Worm (Caenorhabditis elegans) whole organism, young adult: ENCODE measurements around the gene srv-30.
"Not testable (repeated sequence)": the region's sequence is repeated elsewhere in the genome, so short reads cannot be mapped to it uniquely, and the experiment has no call there.

Experiments used
- B0261.1 ChIP-seq: sonication (generic microtip); optimal IDR thresholded peaks from 2 replicates; lab custom pipeline; 2016; ENCODE audit warnings: mild to moderate bottlenecking, missing genetic modification characterization, moderate library complexity, missing compliant biosample characterization
- C17E4.6 ChIP-seq: fragments of 200-800 bp; sonication (Bioruptor generic); IDR thresholded peaks from 2 replicates; pipeline ENCODE4 v1.3.6; 2022; ENCODE audit warnings: missing genetic modification reagents, missing genetic modification characterization, missing compliant biosample characterization
- F22D6.2 ChIP-seq: sonication (generic microtip); optimal IDR thresholded peaks from 2 replicates; lab custom pipeline; 2016; ENCODE audit warnings: mild to moderate bottlenecking, missing genetic modification characterization, missing compliant biosample characterization
- F37B4.10 ChIP-seq: fragments of 200-800 bp; sonication (Bioruptor generic); IDR thresholded peaks from 2 replicates; pipeline ENCODE4 v1.3.6; 2022; ENCODE audit warnings: missing genetic modification characterization, missing compliant biosample characterization
- F57C9.4 ChIP-seq: sonication (generic microtip); optimal IDR thresholded peaks from 2 replicates; lab custom pipeline; 2017; ENCODE audit warnings: mild to moderate bottlenecking, missing genetic modification characterization, missing compliant biosample characterization
- Y56A3A.18 ChIP-seq: fragments of 200-800 bp; sonication (Bioruptor generic); IDR thresholded peaks from 2 replicates; pipeline ENCODE4 v1.3.6; 2022; ENCODE audit warnings: missing genetic modification reagents, missing genetic modification characterization, missing compliant biosample characterization
- Y79H2A.3 ChIP-seq: fragments of 200-800 bp; sonication (Bioruptor generic); conservative IDR thresholded peaks from 2 replicates; pipeline ENCODE4 v1.3.6; 2022; ENCODE audit warnings: missing genetic modification reagents, missing genetic modification characterization, missing compliant biosample characterization
- aptf-2 ChIP-seq: fragments of 200-800 bp; sonication (Bioruptor generic); conservative IDR thresholded peaks from 2 replicates; pipeline ENCODE4 v1.3.6; 2022; ENCODE audit warnings: missing genetic modification reagents, missing genetic modification characterization, missing compliant biosample characterization
- atf-7 ChIP-seq: sonication (generic microtip); optimal IDR thresholded peaks from 2 replicates; lab custom pipeline; 2017; ENCODE audit warnings: mild to moderate bottlenecking, missing genetic modification characterization, missing compliant biosample characterization
- attf-5 ChIP-seq: fragments of 200-800 bp; sonication (Bioruptor generic); optimal IDR thresholded peaks from 2 replicates; lab custom pipeline; 2018; ENCODE audit warnings: mild to moderate bottlenecking, missing genetic modification characterization, missing compliant biosample characterization
- bed-1 ChIP-seq: fragments of 200-800 bp; sonication (Bioruptor generic); IDR thresholded peaks from 2 replicates; pipeline ENCODE4 v1.3.6; 2022; ENCODE audit warnings: missing genetic modification reagents, missing genetic modification characterization, missing compliant biosample characterization
- dpl-1 ChIP-seq: fragments of 150-350 bp; optimal IDR thresholded peaks from 2 replicates; lab custom pipeline; 2014; ENCODE audit warnings: missing biosample characterization, missing genetic modification reagents, missing genetic modification characterization
- efl-1 ChIP-seq: fragments of 150-350 bp; optimal IDR thresholded peaks from 2 replicates; lab custom pipeline; 2014; ENCODE audit warnings: missing biosample characterization, missing genetic modification reagents, missing genetic modification characterization
- egl-44 ChIP-seq: fragments of 200-800 bp; sonication (Bioruptor generic); IDR thresholded peaks from 2 replicates; pipeline ENCODE4 v1.3.6; 2022; ENCODE audit warnings: missing genetic modification reagents, missing genetic modification characterization, missing compliant biosample characterization
- fkh-3 ChIP-seq: sonication (generic microtip); optimal IDR thresholded peaks from 2 replicates; lab custom pipeline; 2016; ENCODE audit warnings: mild to moderate bottlenecking, missing genetic modification characterization, missing compliant biosample characterization
- hlh-26 ChIP-seq: fragments of 200-800 bp; sonication (Bioruptor generic); conservative IDR thresholded peaks from 2 replicates; pipeline ENCODE4 v1.3.6; 2022; ENCODE audit warnings: missing genetic modification reagents, missing genetic modification characterization, missing compliant biosample characterization
- hmg-1.2 ChIP-seq: fragments of 200-800 bp; sonication (Bioruptor generic); IDR thresholded peaks from 2 replicates; pipeline ENCODE4 v1.3.6; 2022; ENCODE audit warnings: missing genetic modification reagents, missing genetic modification characterization, missing compliant biosample characterization
- lin-26 ChIP-seq: fragments of 200-800 bp; sonication (Bioruptor generic); IDR thresholded peaks from 2 replicates; pipeline ENCODE4 v1.3.6; 2022; ENCODE audit warnings: missing genetic modification reagents, missing genetic modification characterization, missing compliant biosample characterization
- lin-40 ChIP-seq: sonication (generic microtip); optimal IDR thresholded peaks from 2 replicates; lab custom pipeline; 2016; ENCODE audit warnings: missing genetic modification characterization, mild to moderate bottlenecking, missing compliant biosample characterization, missing genotype, missing genetic modification reagents
- lsl-1 ChIP-seq: fragments of 200-800 bp; sonication (Bioruptor generic); optimal IDR thresholded peaks from 2 replicates; lab custom pipeline; 2018; ENCODE audit warnings: mild to moderate bottlenecking, missing genetic modification characterization, moderate library complexity, missing compliant biosample characterization
- lsy-27 ChIP-seq: sonication (generic microtip); optimal IDR thresholded peaks from 2 replicates; lab custom pipeline; 2017; ENCODE audit warnings: missing genetic modification characterization, mild to moderate bottlenecking, missing compliant biosample characterization, antibody characterized with exemption, missing genotype, borderline replicate concordance; ENCODE audit not compliant: insufficient read depth
- madf-10 ChIP-seq: sonication (generic microtip); optimal IDR thresholded peaks from 2 replicates; lab custom pipeline; 2016; ENCODE audit warnings: mild to moderate bottlenecking, missing genetic modification characterization, missing compliant biosample characterization
- madf-3 ChIP-seq: fragments of 200-800 bp; sonication (Bioruptor generic); IDR thresholded peaks from 2 replicates; pipeline ENCODE4 v1.3.6; 2022; ENCODE audit warnings: missing genetic modification reagents, missing genetic modification characterization, missing compliant biosample characterization
- mcd-1 ChIP-seq: fragments of 200-800 bp; sonication (Bioruptor generic); IDR thresholded peaks from 2 replicates; pipeline ENCODE4 v1.3.6; 2022; ENCODE audit warnings: missing genetic modification reagents, missing genetic modification characterization, missing compliant biosample characterization
- mes-4 ChIP-seq: sonication (generic microtip); optimal IDR thresholded peaks from 2 replicates; lab custom pipeline; 2016; ENCODE audit warnings: missing genotype, missing genetic modification characterization, missing compliant biosample characterization
- nhr-27 ChIP-seq: fragments of 200-800 bp; sonication (Bioruptor generic); optimal IDR thresholded peaks from 2 replicates; lab custom pipeline; 2018; ENCODE audit warnings: mild to moderate bottlenecking, missing genetic modification characterization, moderate library complexity, missing compliant biosample characterization
- nhr-80 ChIP-seq: sonication (generic microtip); optimal IDR thresholded peaks from 2 replicates; lab custom pipeline; 2016; ENCODE audit warnings: missing genetic modification characterization, missing compliant biosample characterization
- nhr-90 ChIP-seq: sonication (generic microtip); optimal IDR thresholded peaks from 2 replicates; lab custom pipeline; 2016; ENCODE audit warnings: missing genotype, mild to moderate bottlenecking, missing genetic modification characterization, missing compliant biosample characterization
- snpc-1.1 ChIP-seq: sonication (generic microtip); optimal IDR thresholded peaks from 2 replicates; lab custom pipeline; 2017; ENCODE audit warnings: missing genetic modification characterization, mild to moderate bottlenecking, missing compliant biosample characterization, antibody characterized with exemption, moderate library complexity, missing genotype, missing genetic modification reagents; ENCODE audit not compliant: insufficient read depth
- snpc-1.3 ChIP-seq: sonication (generic microtip); optimal IDR thresholded peaks from 2 replicates; lab custom pipeline; 2017; ENCODE audit warnings: missing genetic modification characterization, mild to moderate bottlenecking, missing compliant biosample characterization, antibody characterized with exemption, moderate library complexity, missing genotype, missing genetic modification reagents; ENCODE audit not compliant: insufficient read depth
- snpc-4 ChIP-seq, 5 experiments: fragments of 150-350 bp in 1 of 5; sonication (generic microtip) in 4 of 5; optimal IDR thresholded peaks; 2 replicates each; lab custom pipeline; 2014 to 2018; ENCODE audit warnings: missing genetic modification characterization in 5 of 5, missing biosample characterization in 3 of 5, antibody characterized with exemption in 2 of 5, mild to moderate bottlenecking in 2 of 5, missing compliant biosample characterization in 2 of 5, missing genotype in 2 of 5, moderate library complexity in 2 of 5, missing genetic modification reagents in 1 of 5
- somi-1 ChIP-seq: fragments of 200-800 bp; sonication (Bioruptor generic); optimal IDR thresholded peaks from 2 replicates; lab custom pipeline; 2018; ENCODE audit warnings: mild to moderate bottlenecking, missing genetic modification characterization, missing compliant biosample characterization
- tlf-1 ChIP-seq: fragments of 200-800 bp; sonication (Bioruptor generic); optimal IDR thresholded peaks from 2 replicates; lab custom pipeline; 2018; ENCODE audit warnings: mild to moderate bottlenecking, missing genetic modification characterization, missing compliant biosample characterization
- unc-130 ChIP-seq: sonication (generic microtip); optimal IDR thresholded peaks from 2 replicates; lab custom pipeline; 2016; ENCODE audit warnings: missing genetic modification reagents, missing genetic modification characterization, missing compliant biosample characterization
- zfh-2 ChIP-seq: fragments of 200-800 bp; sonication (Bioruptor generic); conservative IDR thresholded peaks from 2 replicates; pipeline ENCODE4 v1.3.6; 2022; ENCODE audit warnings: missing genetic modification reagents, missing genetic modification characterization, missing compliant biosample characterization
- zim-3 ChIP-seq: sonication (generic microtip); optimal IDR thresholded peaks from 2 replicates; lab custom pipeline; 2017; ENCODE audit warnings: mild to moderate bottlenecking, missing genetic modification characterization, moderate library complexity, missing compliant biosample characterization
- ztf-22 ChIP-seq: fragments of 200-800 bp; sonication (Bioruptor generic); optimal IDR thresholded peaks from 2 replicates; lab custom pipeline; 2018; ENCODE audit warnings: mild to moderate bottlenecking, missing genetic modification characterization, moderate library complexity, missing compliant biosample characterization
- ztf-26 ChIP-seq: sonication (generic microtip); optimal IDR thresholded peaks from 2 replicates; lab custom pipeline; 2017; ENCODE audit warnings: missing genetic modification characterization, missing compliant biosample characterization

The srv-30 gene

DNA sequence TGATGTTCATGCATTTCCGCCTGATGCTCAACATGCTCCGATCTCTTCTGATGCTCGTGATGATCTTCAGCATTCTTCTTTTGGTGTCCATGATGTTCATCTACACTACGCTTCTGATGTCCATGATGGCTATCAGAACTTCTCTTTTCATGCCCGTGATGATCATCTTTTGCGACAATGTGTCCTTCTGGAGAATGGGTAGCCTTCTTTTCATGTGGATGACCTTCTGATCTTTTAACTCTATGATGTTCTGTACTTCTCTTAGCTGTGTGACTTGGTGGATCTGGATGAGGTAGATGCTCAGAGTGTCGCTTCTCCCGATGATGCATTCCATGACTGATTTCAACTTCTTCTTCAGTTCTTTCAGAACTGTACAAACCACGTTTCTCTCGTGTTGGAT, 10.3 kb downstream of the srv-30 start:
- TF ChIP-seq B0261.1 (tag; lab: Kevin White, UChicago) = no peak
- TF ChIP-seq madf-3 (GFP tag; lab: Robert Waterston, UW) = 0 out of 2 replicates have a peak, but pooled peaks have one; percentile 52
- TF ChIP-seq nhr-27 (tag; lab: Kevin White, UChicago) = no peak

DNA sequence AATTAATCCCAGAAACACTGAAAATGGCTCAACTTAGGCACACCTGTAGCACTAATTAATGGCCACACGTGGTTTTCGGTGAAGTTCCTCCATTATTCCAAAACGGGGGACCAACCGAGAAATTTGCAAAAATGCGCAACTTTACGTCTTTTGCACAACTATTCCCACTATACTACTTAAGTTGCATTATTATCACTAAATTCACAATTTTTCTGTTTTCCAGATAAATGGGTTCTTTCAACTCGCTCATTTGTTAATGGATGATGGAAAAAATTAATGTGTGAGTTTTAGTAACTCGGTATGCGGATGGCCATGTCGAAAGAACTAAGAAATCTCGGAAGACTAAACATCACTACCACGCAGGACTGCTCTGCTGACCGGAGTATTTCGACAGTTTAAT, 14.6 kb downstream of the srv-30 start, which contains the start of gene T13A10.64:
Gene T13A10.64 (plus strand): TSS at position 301 of the 400 bp plus-strand sequence.
- no peak for TF ChIP-seq snpc-4 (GFP tag; optimal IDR thresholded peaks at IDR 0.05; lab: Kevin White, UChicago)
- no peak for TF ChIP-seq snpc-4 (tag; optimal IDR thresholded peaks at IDR 0.05; lab: Kevin White, UChicago)
- TF ChIP-seq C17E4.6 (GFP tag; lab: Robert Waterston, UW) = no peak
- TF ChIP-seq attf-5 (GFP tag; lab: Kevin White, UChicago) = no peak
- TF ChIP-seq Y79H2A.3 = no peak
- no peak for TF ChIP-seq egl-44 (GFP tag; lab: Robert Waterston, UW)
- TF ChIP-seq ztf-22 = no peak
- TF ChIP-seq atf-7 (tag; lab: Kevin White, UChicago) = no peak
- TF ChIP-seq ztf-26 = no peak
- TF ChIP-seq zfh-2 = no peak
- TF ChIP-seq bed-1 (GFP tag; lab: Robert Waterston, UW) = no peak

DNA sequence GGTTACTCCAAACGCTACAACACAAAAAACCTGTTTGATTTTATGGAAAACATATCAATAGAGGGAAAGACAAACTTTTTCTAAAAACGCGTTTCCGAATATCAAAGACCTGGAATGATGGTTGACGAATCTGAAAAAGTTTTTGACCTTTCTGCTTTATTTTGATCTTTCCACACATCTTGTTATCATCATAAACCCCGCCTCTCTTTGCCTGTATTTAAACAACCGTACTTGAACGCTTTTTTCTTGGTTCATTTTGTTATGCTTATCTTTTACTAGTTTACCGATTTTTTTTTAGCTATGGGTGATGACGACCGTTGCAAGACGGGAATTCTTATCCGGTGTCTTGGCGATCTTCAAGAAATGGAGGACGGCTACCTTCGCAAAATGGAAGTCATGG, 16.2 kb downstream of the srv-30 start, which contains the start of gene T13A10.2:
Gene T13A10.2 (plus strand): TSS at position 301 of the 400 bp plus-strand sequence.
- TF ChIP-seq mes-4, lin-40, F22D6.2 (tag; lab: Kevin White, UChicago): not testable (repeated sequence)
- TF ChIP-seq, all 124 proteins: peak for 0; not testable (repeated sequence) for 124

DNA sequence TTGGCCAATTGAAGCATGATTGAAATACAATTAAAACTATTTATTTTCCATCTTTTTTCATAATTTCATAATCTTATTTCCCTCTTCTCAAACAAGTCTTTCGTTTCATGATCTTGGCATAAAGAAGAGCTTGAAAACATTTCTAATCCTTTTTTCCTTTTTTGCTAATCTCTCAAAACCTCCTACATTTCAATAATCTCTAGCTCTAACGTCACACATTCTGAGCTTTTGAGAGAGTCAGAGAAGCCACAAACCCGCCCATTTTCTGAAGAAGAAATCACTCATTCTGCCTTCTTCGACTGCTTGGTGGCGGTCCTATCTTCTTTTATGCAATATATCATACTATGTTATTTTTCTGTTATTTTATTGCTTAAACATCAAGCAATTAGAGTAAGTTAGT, 19.7 kb downstream of the srv-30 start, which contains the start of gene F58F9.1:
Gene F58F9.1 (plus strand): TSS at position 251 of the 400 bp plus-strand sequence.
- TF ChIP-seq zim-3 (tag; lab: Kevin White, UChicago) (no peak), Y56A3A.18 (GFP tag; lab: Robert Waterston, UW) (no peak), efl-1 (no peak), hlh-26 (GFP tag; lab: Robert Waterston, UW) (no peak), lsy-27 (tag; lab: Kevin White, UChicago) (no peak), F57C9.4 (tag; lab: Kevin White, UChicago) (no peak), zfh-2 (no peak), fkh-3 (no peak), F37B4.10 (GFP tag; lab: Robert Waterston, UW) (no peak), tlf-1 (no peak)

DNA sequence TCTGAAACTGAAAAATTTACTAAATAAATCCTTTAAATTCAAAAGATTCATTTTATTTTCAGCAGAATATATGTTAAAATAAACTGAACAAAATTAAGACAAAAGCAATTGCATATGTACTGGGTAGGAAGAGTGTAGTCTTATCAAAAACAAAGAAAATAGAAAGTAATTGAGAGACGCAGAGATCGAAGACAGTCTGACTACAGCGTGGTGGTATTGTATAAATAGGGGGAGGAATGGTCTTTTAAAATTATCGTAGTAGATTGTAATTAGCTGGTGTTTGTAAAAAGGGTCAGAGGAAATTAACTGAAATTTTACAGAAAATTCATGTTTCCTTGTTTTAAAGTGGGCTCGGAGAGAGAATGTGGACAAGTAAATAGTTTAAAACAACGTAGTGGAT, 20.8 kb downstream of the srv-30 start, which contains the start of gene acox-3:
Gene acox-3 (minus strand): TSS at position 7 of the 400 bp plus-strand sequence.
- TF ChIP-seq unc-130 (GFP tag; lab: Kevin White, UChicago) = no peak
- TF ChIP-seq nhr-80 = peak; percentile 18

DNA sequence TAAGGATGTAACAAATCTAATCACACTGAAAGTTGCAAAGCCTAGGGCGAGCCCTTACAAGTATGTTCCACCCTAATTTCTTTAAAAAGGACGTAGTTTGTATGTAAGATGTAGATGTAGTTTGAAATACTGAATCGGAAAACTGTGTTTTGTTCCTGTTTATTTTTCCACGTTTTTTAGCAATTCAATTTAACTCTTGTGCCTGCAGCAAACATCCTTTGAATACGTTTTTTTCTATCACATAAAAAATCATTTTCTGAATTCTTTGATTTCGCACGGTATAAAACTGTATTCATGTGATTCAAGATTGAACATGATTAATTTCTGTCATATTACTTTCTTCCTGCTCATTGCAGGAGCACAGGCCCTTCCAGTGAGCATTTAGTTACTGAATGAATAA, 29.3 kb downstream of the srv-30 start, which contains the start of gene F58F9.9:
Gene F58F9.9 (plus strand): TSS at position 301 of the 400 bp plus-strand sequence.
- TF ChIP-seq mes-4 (tag; lab: Kevin White, UChicago) = no peak
- TF ChIP-seq madf-3 (GFP tag; lab: Robert Waterston, UW) = no peak
- no peak for TF ChIP-seq nhr-27 (tag; lab: Kevin White, UChicago)
- TF ChIP-seq aptf-2 (GFP tag; lab: Robert Waterston, UW) = no peak
- TF ChIP-seq madf-10 = no peak
- TF ChIP-seq snpc-1.1 (tag; lab: Kevin White, UChicago) = no peak
- TF ChIP-seq somi-1 = no peak
- TF ChIP-seq mcd-1 = no peak
- TF ChIP-seq snpc-1.3 (tag; lab: Kevin White, UChicago) = no peak
- TF ChIP-seq lin-26 (GFP tag; lab: Robert Waterston, UW) = no peak
- TF ChIP-seq nhr-90 (tag; lab: Kevin White, UChicago) = no peak
- TF ChIP-seq lsl-1 (GFP tag; lab: Kevin White, UChicago) = no peak
- no peak for TF ChIP-seq hmg-1.2 (GFP tag; lab: Robert Waterston, UW)
- no peak for TF ChIP-seq dpl-1 (GFP tag; lab: Kevin White, UChicago)
